Worm (Caenorhabditis elegans) whole organism, L4/young adult: ENCODE measurements around the gene F15B9.6.

Source experiments
- dao-5 ChIP-seq: sonication (generic microtip); optimal IDR thresholded peaks from 2 replicates; lab custom pipeline; 2016; ENCODE audit warnings: missing genotype, missing genetic modification characterization, moderate library complexity, missing compliant biosample characterization
- him-1 ChIP-seq: sonication (generic microtip); optimal IDR thresholded peaks from 2 replicates; lab custom pipeline; 2016; ENCODE audit warnings: missing genotype, missing genetic modification reagents, missing genetic modification characterization, missing compliant biosample characterization

DNA sequence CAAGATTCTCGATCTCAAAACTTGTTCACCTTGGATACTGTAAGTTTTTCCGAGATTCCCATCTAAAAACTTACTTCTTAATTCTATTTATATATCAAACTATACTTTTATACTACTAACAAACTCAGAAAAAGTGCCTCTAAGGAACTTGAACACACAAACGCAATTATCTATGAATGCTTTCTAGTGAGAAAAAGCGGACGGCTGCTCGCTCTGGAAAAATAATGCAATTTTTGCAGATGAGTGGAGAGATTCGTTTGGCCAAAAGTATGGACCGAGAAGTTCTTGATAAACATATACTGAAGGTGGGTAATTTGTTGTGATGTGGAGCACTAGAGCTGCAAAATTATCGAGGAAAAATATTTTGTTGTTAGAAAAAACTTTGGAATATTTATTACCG lies 6.1 kb downstream of the F15B9.6 start:
- TF ChIP-seq dao-5 (tag; lab: Kevin White, UChicago) (no peak), him-1 (no peak)
